Worm (Caenorhabditis elegans) whole organism, L3 larva: ENCODE measurements around the gene frpr-5.

Source experiments
- ama-1 ChIP-seq: fragments of 150-350 bp; optimal IDR thresholded peaks from 2 replicates; lab custom pipeline; 2018
- elt-1 ChIP-seq: fragments of 150-350 bp; optimal IDR thresholded peaks from 2 replicates; lab custom pipeline; 2014; ENCODE audit warnings: missing biosample characterization, missing genetic modification characterization
- elt-3 ChIP-seq, 3 experiments: fragments of 150-350 bp in 1 of 3; sonication (generic microtip) in 2 of 3; optimal IDR thresholded peaks; 2 replicates in 2 of 3; 4 replicates in 1 of 3; lab custom pipeline; 2014 to 2017; ENCODE audit warnings: missing biosample characterization in 3 of 3, missing genetic modification characterization in 3 of 3
- nhr-11 ChIP-seq: fragments of 150-350 bp; optimal IDR thresholded peaks from 2 replicates; lab custom pipeline; 2014; ENCODE audit warnings: missing biosample characterization, missing genetic modification characterization
- nhr-25 ChIP-seq: sonication (generic microtip); optimal IDR thresholded peaks from 2 replicates; lab custom pipeline; 2017; ENCODE audit warnings: missing biosample characterization, missing genetic modification characterization
- nhr-77 ChIP-seq: fragments of 150-350 bp; optimal IDR thresholded peaks from 2 replicates; lab custom pipeline; 2014; ENCODE audit warnings: missing biosample characterization, missing genetic modification characterization
- sea-2 ChIP-seq: fragments of 150-350 bp; sonication (generic microtip); optimal IDR thresholded peaks from 4 replicates; lab custom pipeline; 2014; ENCODE audit warnings: missing biosample characterization, missing genetic modification reagents, missing genetic modification characterization
- unc-62 ChIP-seq: fragments of 150-350 bp; sonication (generic microtip); optimal IDR thresholded peaks from 4 replicates; lab custom pipeline; 2014; ENCODE audit warnings: missing biosample characterization, missing genetic modification reagents, missing genetic modification characterization

DNA sequence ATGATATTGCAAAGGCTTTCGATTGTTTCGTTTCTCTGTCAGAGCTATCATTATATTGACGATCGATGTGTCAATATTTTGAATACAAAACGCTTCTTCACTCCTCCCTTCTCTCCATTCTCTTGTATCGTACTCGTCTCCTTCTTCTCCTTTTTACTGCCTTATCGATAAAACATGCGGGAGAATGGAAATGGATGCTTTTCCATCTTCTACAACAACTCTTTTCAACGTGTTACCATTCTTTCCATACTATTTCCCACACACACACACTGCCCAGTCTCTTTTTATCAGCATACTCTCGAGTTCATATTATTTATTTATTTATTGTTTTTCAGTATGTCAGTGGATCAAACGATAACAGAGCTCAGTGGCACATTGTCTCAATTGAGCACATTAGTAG is 42.7 kb upstream of the frpr-5 start, which contains the start of gene C50B8.6:
- TF ChIP-seq nhr-25 = no peak
- TF ChIP-seq ama-1 (lab: Kevin White, UChicago) = no peak
- TF ChIP-seq elt-3 (tag; optimal IDR thresholded peaks at IDR 0.05; lab: Kevin White, UChicago) = no peak
- TF ChIP-seq nhr-11 = no peak
- TF ChIP-seq nhr-77 = no peak
- no peak for TF ChIP-seq elt-1 (tag; lab: Kevin White, UChicago)
- no peak for TF ChIP-seq unc-62 (GFP tag; lab: Kevin White, UChicago)
- no peak for TF ChIP-seq sea-2 (GFP tag; lab: Kevin White, UChicago)
